Fruit fly (Drosophila melanogaster) whole organism, embryonic: ENCODE data around the gene Pka-C1.

Experiments used
- CG10654 ChIP-seq: fragments of 200-800 bp; sonication (Bioruptor generic); optimal IDR thresholded peaks from 2 replicates; lab custom pipeline; 2016; ENCODE audit warnings: missing biosample characterization, missing genetic modification characterization
- CG11695 ChIP-seq: fragments of 200-800 bp; sonication (Bioruptor generic); IDR thresholded peaks from 3 replicates; pipeline ENCODE4 v1.3.6; 2022; ENCODE audit warnings: missing biosample characterization, missing genetic modification characterization
- CG11696 ChIP-seq: fragments of 200-800 bp; sonication (Bioruptor generic); IDR thresholded peaks from 2 replicates; pipeline ENCODE4 v1.3.6; 2022; ENCODE audit warnings: missing biosample characterization, missing genetic modification characterization
- CG12071 ChIP-seq: fragments of 200-800 bp; sonication (Bioruptor generic); optimal IDR thresholded peaks from 3 replicates; lab custom pipeline; 2018; ENCODE audit warnings: missing biosample characterization, mild to moderate bottlenecking, missing genetic modification characterization
- CG12219 ChIP-seq: fragments of 200-800 bp; sonication (Bioruptor generic); optimal IDR thresholded peaks from 3 replicates; lab custom pipeline; 2018; ENCODE audit warnings: missing biosample characterization, mild to moderate bottlenecking, missing genetic modification characterization
- CG12659 ChIP-seq: fragments of 200-800 bp; sonication (Bioruptor generic); optimal IDR thresholded peaks from 3 replicates; lab custom pipeline; 2017; ENCODE audit warnings: mild to moderate bottlenecking, missing biosample characterization, missing genetic modification reagents, missing genetic modification characterization
- CG13296 ChIP-seq: fragments of 200-800 bp; sonication (Bioruptor generic); optimal IDR thresholded peaks from 3 replicates; lab custom pipeline; 2018; ENCODE audit warnings: missing biosample characterization, mild to moderate bottlenecking, missing genetic modification characterization
- CG17361 ChIP-seq: fragments of 200-800 bp; sonication (Bioruptor generic); IDR thresholded peaks from 3 replicates; pipeline ENCODE4 v1.3.6; 2022; ENCODE audit warnings: missing biosample characterization, missing genetic modification characterization
- CG17802 ChIP-seq: fragments of 200-800 bp; sonication (Bioruptor generic); optimal IDR thresholded peaks from 2 replicates; lab custom pipeline; 2018; ENCODE audit warnings: missing biosample characterization, mild to moderate bottlenecking, missing genetic modification characterization, moderate library complexity
- CG1792 ChIP-seq: fragments of 200-800 bp; sonication (Bioruptor generic); optimal IDR thresholded peaks from 2 replicates; lab custom pipeline; 2016; ENCODE audit warnings: missing biosample characterization, missing genetic modification characterization
- CG18011 ChIP-seq: fragments of 200-800 bp; sonication (Bioruptor generic); optimal IDR thresholded peaks from 2 replicates; lab custom pipeline; 2017; ENCODE audit warnings: missing biosample characterization, missing genetic modification characterization, mild to moderate bottlenecking, moderate library complexity, missing genotype
- CG1832 ChIP-seq: fragments of 200-800 bp; sonication (Bioruptor generic); optimal IDR thresholded peaks from 2 replicates; lab custom pipeline; 2017; ENCODE audit warnings: missing biosample characterization, mild to moderate bottlenecking, missing genetic modification characterization, inconsistent platforms
- CG2875 ChIP-seq: fragments of 200-800 bp; sonication (Bioruptor generic); optimal IDR thresholded peaks from 2 replicates; lab custom pipeline; 2017; ENCODE audit warnings: missing biosample characterization, mild to moderate bottlenecking, missing genetic modification characterization, missing genetic modification reagents
- CG31224 ChIP-seq: fragments of 200-800 bp; sonication (Bioruptor generic); IDR thresholded peaks from 2 replicates; pipeline ENCODE4 v1.3.6; 2022; ENCODE audit warnings: missing biosample characterization, missing genetic modification characterization
- CG3838 ChIP-seq: fragments of 200-800 bp; sonication (Bioruptor generic); optimal IDR thresholded peaks from 3 replicates; lab custom pipeline; 2016; ENCODE audit warnings: missing biosample characterization, missing genetic modification characterization
- CG4424 ChIP-seq: fragments of 200-800 bp; sonication (Bioruptor generic); optimal IDR thresholded peaks from 3 replicates; lab custom pipeline; 2016; ENCODE audit warnings: missing biosample characterization, missing genetic modification characterization
- CG6683 ChIP-seq: fragments of 200-800 bp; sonication (Bioruptor generic); optimal IDR thresholded peaks from 2 replicates; lab custom pipeline; 2017; ENCODE audit warnings: missing biosample characterization, mild to moderate bottlenecking, missing genetic modification characterization, missing genetic modification reagents
- CG7963 ChIP-seq: fragments of 200-800 bp; sonication (Bioruptor generic); IDR thresholded peaks from 3 replicates; pipeline ENCODE4 v1.3.6; 2022; ENCODE audit warnings: missing biosample characterization, missing genetic modification characterization; ENCODE audit not compliant: partially characterized antibody
- CG8281 ChIP-seq: fragments of 200-800 bp; sonication (Bioruptor generic); optimal IDR thresholded peaks from 2 replicates; lab custom pipeline; 2018; ENCODE audit warnings: missing biosample characterization, mild to moderate bottlenecking, missing genetic modification characterization, moderate library complexity
- CG8924 ChIP-seq: fragments of 200-800 bp; optimal IDR thresholded peaks from 3 replicates; lab custom pipeline; 2019; ENCODE audit warnings: missing biosample characterization, mild to moderate bottlenecking, missing genetic modification characterization, moderate library complexity
- CG9437 ChIP-seq: fragments of 200-800 bp; sonication (Bioruptor generic); optimal IDR thresholded peaks from 2 replicates; lab custom pipeline; 2018; ENCODE audit warnings: missing biosample characterization, mild to moderate bottlenecking, missing genetic modification characterization
- Dip3 ChIP-seq: fragments of 200-800 bp; sonication (Bioruptor generic); optimal IDR thresholded peaks from 3 replicates; lab custom pipeline; 2016; ENCODE audit warnings: missing biosample characterization, missing genetic modification characterization
- E2f1 ChIP-seq: fragments of 200-800 bp; sonication (Bioruptor generic); IDR thresholded peaks from 2 replicates; pipeline ENCODE4 v1.3.6; 2022; ENCODE audit warnings: missing biosample characterization, missing genetic modification characterization
- Fer1 ChIP-seq: fragments of 200-800 bp; sonication (Bioruptor generic); optimal IDR thresholded peaks from 2 replicates; lab custom pipeline; 2017; ENCODE audit warnings: missing biosample characterization, mild to moderate bottlenecking, missing genetic modification characterization
- HHEX ChIP-seq: fragments of 200-800 bp; sonication (Bioruptor generic); optimal IDR thresholded peaks from 3 replicates; lab custom pipeline; 2017; ENCODE audit warnings: missing biosample characterization, mild to moderate bottlenecking, missing genetic modification characterization, missing genetic modification reagents
- Hmr ChIP-seq: fragments of 200-800 bp; sonication (Bioruptor generic); optimal IDR thresholded peaks from 3 replicates; lab custom pipeline; 2017; ENCODE audit warnings: mild to moderate bottlenecking, missing biosample characterization, missing genetic modification reagents, missing genetic modification characterization
- Hsf ChIP-seq: fragments of 200-800 bp; sonication (Bioruptor generic); optimal IDR thresholded peaks from 3 replicates; lab custom pipeline; 2016; ENCODE audit warnings: missing biosample characterization, missing genetic modification characterization
- MBD-R2 ChIP-seq: fragments of 200-800 bp; sonication (Bioruptor generic); IDR thresholded peaks from 2 replicates; pipeline ENCODE4 v1.3.6; 2022; ENCODE audit warnings: missing biosample characterization, missing genetic modification characterization
- NK7.1 ChIP-seq: fragments of 200-800 bp; sonication (Bioruptor generic); optimal IDR thresholded peaks from 3 replicates; lab custom pipeline; 2016; ENCODE audit warnings: missing biosample characterization, missing genetic modification characterization
- PHDP ChIP-seq: fragments of 200-800 bp; sonication (Bioruptor generic); optimal IDR thresholded peaks from 3 replicates; lab custom pipeline; 2018; ENCODE audit warnings: missing biosample characterization, mild to moderate bottlenecking, missing genetic modification characterization, moderate library complexity
- bcd ChIP-seq: fragments of 200-800 bp; sonication (Bioruptor generic); optimal IDR thresholded peaks from 2 replicates; lab custom pipeline; 2017; ENCODE audit warnings: missing biosample characterization, mild to moderate bottlenecking, missing genetic modification characterization
- cas ChIP-seq: fragments of 200-800 bp; sonication (Bioruptor generic); IDR thresholded peaks from 2 replicates; pipeline ENCODE4 v1.3.6; 2022; ENCODE audit warnings: missing biosample characterization, missing genetic modification characterization
- dimm ChIP-seq: fragments of 200-800 bp; sonication (Bioruptor generic); IDR thresholded peaks from 2 replicates; pipeline ENCODE4 v1.3.6; 2022; ENCODE audit warnings: missing biosample characterization, missing genetic modification characterization
- emc ChIP-seq: fragments of 200-800 bp; sonication (Bioruptor generic); optimal IDR thresholded peaks from 2 replicates; lab custom pipeline; 2016; ENCODE audit warnings: missing biosample characterization, missing genetic modification characterization
- eyg ChIP-seq: fragments of 200-800 bp; sonication (Bioruptor generic); optimal IDR thresholded peaks from 3 replicates; lab custom pipeline; 2016; ENCODE audit warnings: missing biosample characterization, missing genetic modification characterization
- kay ChIP-seq: fragments of 200-800 bp; sonication (Bioruptor generic); optimal IDR thresholded peaks from 2 replicates; lab custom pipeline; 2016; ENCODE audit warnings: missing biosample characterization, missing genetic modification characterization
- knrl ChIP-seq: fragments of 200-800 bp; sonication (Bioruptor generic); IDR thresholded peaks from 3 replicates; pipeline ENCODE4 v1.3.6; 2022; ENCODE audit warnings: missing biosample characterization, missing genetic modification characterization; ENCODE audit not compliant: partially characterized antibody
- lmd ChIP-seq: fragments of 200-800 bp; sonication (Bioruptor generic); IDR thresholded peaks from 2 replicates; pipeline ENCODE4 v1.3.6; 2022; ENCODE audit warnings: missing biosample characterization, missing genetic modification characterization
- mld ChIP-seq: fragments of 200-800 bp; sonication (Bioruptor generic); IDR thresholded peaks from 3 replicates; pipeline ENCODE4 v1.3.6; 2022; ENCODE audit warnings: missing biosample characterization, missing genetic modification characterization; ENCODE audit not compliant: partially characterized antibody
- org-1 ChIP-seq: fragments of 200-800 bp; sonication (Bioruptor generic); optimal IDR thresholded peaks from 2 replicates; lab custom pipeline; 2017; ENCODE audit warnings: missing biosample characterization, missing genetic modification characterization
- pb ChIP-seq: fragments of 200-800 bp; sonication (Bioruptor generic); optimal IDR thresholded peaks from 3 replicates; lab custom pipeline; 2016; ENCODE audit warnings: missing biosample characterization, missing genetic modification characterization
- ranshi ChIP-seq: fragments of 200-800 bp; sonication (Bioruptor generic); IDR thresholded peaks from 2 replicates; pipeline ENCODE4 v1.3.6; 2022; ENCODE audit warnings: missing biosample characterization, missing genetic modification characterization
- run ChIP-seq: fragments of 200-800 bp; sonication (Bioruptor generic); optimal IDR thresholded peaks from 3 replicates; lab custom pipeline; 2018; ENCODE audit warnings: missing biosample characterization, mild to moderate bottlenecking, missing genetic modification characterization
- salm ChIP-seq: fragments of 200-800 bp; sonication (Bioruptor generic); optimal IDR thresholded peaks from 2 replicates; lab custom pipeline; 2018; ENCODE audit warnings: missing biosample characterization, mild to moderate bottlenecking, missing genetic modification characterization
- sc ChIP-seq, 3 experiments: fragments of >200 bp in 2 of 3; fragments of 200-800 bp in 1 of 3; sonication (Bioruptor generic) in 1 of 3; optimal IDR thresholded peaks; 2 replicates in 2 of 3; 3 replicates in 1 of 3; lab custom pipeline; 2017; ENCODE audit warnings: mild to moderate bottlenecking in 1 of 3, missing biosample characterization in 1 of 3, missing genetic modification characterization in 1 of 3, missing genetic modification reagents in 1 of 3
- sim ChIP-seq: fragments of 200-800 bp; sonication (Bioruptor generic); IDR thresholded peaks from 2 replicates; pipeline ENCODE4 v1.3.6; 2022; ENCODE audit warnings: missing biosample characterization, missing genetic modification characterization
- sob ChIP-seq: fragments of 200-800 bp; sonication (Bioruptor generic); IDR thresholded peaks from 2 replicates; pipeline ENCODE4 v1.3.6; 2022; ENCODE audit warnings: missing biosample characterization, missing genetic modification characterization
- wor ChIP-seq: fragments of 200-800 bp; sonication (Bioruptor generic); IDR thresholded peaks from 2 replicates; pipeline ENCODE4 v1.3.6; 2022; ENCODE audit warnings: missing biosample characterization, missing genetic modification characterization

Pka-C1 gene

dm6 chr2L:9692364-9693348 is 6.4 kb downstream of the Pka-C1 start (continued):
- no peak for TF ChIP-seq NK7.1
- TF ChIP-seq bcd: peak; percentile 34
- TF ChIP-seq CG9437 (GFP tag; lab: Kevin White, UChicago): peak; percentile 41
- peak; percentile 58; the same call in 1 of the 2 replicates for TF ChIP-seq MBD-R2 (GFP tag; lab: Robert Waterston, UW)
- TF ChIP-seq ranshi (GFP tag; lab: Robert Waterston, UW): peak; percentile 82
- peak; percentile 60 for TF ChIP-seq HHEX (GFP tag; lab: Kevin White, UChicago)
- no peak for TF ChIP-seq salm (tag; lab: Kevin White, UChicago)
- TF ChIP-seq CG1832 (GFP tag; lab: Kevin White, UChicago): no peak
- TF ChIP-seq CG17802: no peak
- peak; percentile 46 for TF ChIP-seq CG18011 (GFP tag; lab: Kevin White, UChicago)
- TF ChIP-seq run: no peak
- no peak for TF ChIP-seq sim (GFP tag; lab: Robert Waterston, UW)
- TF ChIP-seq CG4424 (GFP tag; lab: Kevin White, UChicago): peak; percentile 26
- TF ChIP-seq wor (GFP tag; lab: Robert Waterston, UW): 0 out of 2 replicates have a peak, but pooled peaks have one; percentile 24
- peak; percentile 32 for TF ChIP-seq org-1 (GFP tag; lab: Kevin White, UChicago)
- peak; percentile 58 for TF ChIP-seq Fer1
- TF ChIP-seq Dip3 (GFP tag; lab: Kevin White, UChicago): peak; percentile 31
- peak; percentile 81 for TF ChIP-seq Hmr (GFP tag; lab: Kevin White, UChicago)
- no peak for TF ChIP-seq dimm (GFP tag; lab: Robert Waterston, UW)
- peak; percentile 38 for TF ChIP-seq kay (GFP tag; lab: Kevin White, UChicago)
- TF ChIP-seq CG12219: peak; percentile 33
- TF ChIP-seq CG11695 (GFP tag; lab: Robert Waterston, UW): peak; percentile 86
- TF ChIP-seq CG8924 (tag; lab: Kevin White, UChicago): peak; percentile 52
- TF ChIP-seq Hsf (GFP tag; lab: Kevin White, UChicago): peak; percentile 56
- TF ChIP-seq sc (optimal IDR thresholded peaks at IDR 0.05; lab: Kevin White, UChicago): no peak
- no peak for TF ChIP-seq sc (GFP tag; optimal IDR thresholded peaks at IDR 0.05; lab: Kevin White, UChicago)
- TF ChIP-seq E2f1: peak; percentile 86
- no peak for TF ChIP-seq eyg (GFP tag; lab: Kevin White, UChicago)
- TF ChIP-seq cas (GFP tag; lab: Robert Waterston, UW): peak; percentile 57
- no peak for TF ChIP-seq mld
- no peak for TF ChIP-seq knrl (GFP tag; lab: Robert Waterston, UW)
- peak; percentile 68 for TF ChIP-seq CG12659 (GFP tag; lab: Kevin White, UChicago)
- TF ChIP-seq CG10654 (GFP tag; lab: Kevin White, UChicago): peak; percentile 13
- TF ChIP-seq CG13296 (GFP tag; lab: Kevin White, UChicago): peak; percentile 56
- no peak for TF ChIP-seq CG8281
- no peak for TF ChIP-seq CG6683 (GFP tag; lab: Kevin White, UChicago)
- peak; percentile 67 for TF ChIP-seq CG11696
- peak; percentile 78 for TF ChIP-seq CG31224 (GFP tag; lab: Robert Waterston, UW)
- no peak for TF ChIP-seq CG7963 (GFP tag; lab: Robert Waterston, UW)
- no peak for TF ChIP-seq CG12071
- no peak for TF ChIP-seq CG3838 (GFP tag; lab: Kevin White, UChicago)
- TF ChIP-seq lmd (GFP tag; lab: Robert Waterston, UW): peak; percentile 81
- no peak for TF ChIP-seq emc (GFP tag; lab: Kevin White, UChicago)
- TF ChIP-seq PHDP (tag; lab: Kevin White, UChicago): peak; percentile 79
- TF ChIP-seq CG2875 (GFP tag; lab: Kevin White, UChicago): no peak
- no peak for TF ChIP-seq CG1792 (GFP tag; lab: Kevin White, UChicago)
- peak; percentile 87 for TF ChIP-seq sob
- peak; percentile 58; the same call in 1 of the 3 replicates for TF ChIP-seq CG17361 (GFP tag; lab: Robert Waterston, UW)
- TF ChIP-seq pb (GFP tag; lab: Kevin White, UChicago): no peak
